Fruit fly (Drosophila melanogaster): ENCODE results near the gene CG15357.

CG15357 gene

DNA sequence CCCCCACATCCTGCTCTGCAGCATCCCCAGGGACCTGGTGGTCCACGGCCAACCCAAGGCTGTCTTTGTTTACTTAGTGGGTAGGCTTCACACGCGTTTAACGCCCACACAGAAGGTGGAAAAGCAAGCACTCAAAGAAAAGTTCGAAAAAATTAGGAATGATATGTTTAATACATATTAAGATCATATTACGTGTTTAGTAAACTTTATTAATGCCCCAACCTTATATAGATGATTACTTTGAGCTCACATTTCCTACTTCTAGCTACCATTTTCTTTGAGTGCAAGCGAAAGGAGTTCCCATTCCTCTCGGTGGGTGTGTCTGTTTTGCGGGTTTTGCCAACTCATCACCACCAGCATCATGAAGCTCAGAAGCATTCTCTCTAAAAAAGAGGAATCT, 13.9 kb upstream of the CG15357 start (continued):
- TF ChIP-seq tgo (GFP tag; IDR thresholded peaks at IDR 0.05): peak; percentile 52; the same call in 1 of the 3 replicates
- no peak for TF ChIP-seq tx (GFP tag; optimal IDR thresholded peaks at IDR 0.05)
- TF ChIP-seq slbo (GFP tag; IDR thresholded peaks at IDR 0.05): peak; percentile 27; the same call in 1 of the 2 replicates
- no peak for TF ChIP-seq cwo (GFP tag; optimal IDR thresholded peaks at IDR 0.05)
- no peak for TF ChIP-seq CG7745 (tag; optimal IDR thresholded peaks at IDR 0.05)
- peak; percentile 11 for TF ChIP-seq Oli (tag; optimal IDR thresholded peaks at IDR 0.05)
- TF ChIP-seq CrebB (tag; optimal IDR thresholded peaks at IDR 0.05): peak; percentile 4

DNA sequence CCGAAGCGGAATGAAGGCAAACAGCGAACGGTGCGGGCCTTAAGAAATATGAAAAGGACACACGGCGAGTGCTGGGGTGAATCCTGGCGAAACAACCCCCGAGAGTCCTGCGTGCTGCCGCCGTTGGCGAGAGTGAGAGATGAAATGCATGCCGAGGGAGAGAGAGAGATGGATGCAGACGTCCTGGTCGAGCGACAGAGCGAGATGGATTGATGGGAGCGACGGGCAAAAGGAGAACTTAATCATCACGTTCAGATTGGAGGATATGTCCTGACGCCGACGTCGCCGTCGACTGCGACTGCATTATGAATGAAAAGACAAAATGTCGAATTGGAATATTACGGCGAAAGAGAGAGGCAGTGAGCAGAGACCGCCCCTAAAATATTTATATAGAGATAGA, 9.0 kb upstream of the CG15357 start:
- TF ChIP-seq CG10321 (GFP tag; IDR thresholded peaks at IDR 0.05) (peak; percentile 88), chif (GFP tag; optimal IDR thresholded peaks at IDR 0.05) (peak in 1 of 2 experiments; percentile 5), ewg (GFP tag; optimal IDR thresholded peaks at IDR 0.05) (peak; percentile 65), slp2 (GFP tag; optimal IDR thresholded peaks at IDR 0.05) (no peak), crol (GFP tag; IDR thresholded peaks at IDR 0.05) (0 out of 2 replicates have a peak, but pooled peaks have one; percentile 14), pros (GFP tag; optimal IDR thresholded peaks at IDR 0.05) (peak; percentile 31), sens (GFP tag) (peak; percentile 34), Nf-YB (GFP tag; optimal IDR thresholded peaks at IDR 0.05) (peak; percentile 95), bbx (GFP tag; IDR thresholded peaks at IDR 0.05; ENCODE audit: partially characterized antibody) (0 out of 2 replicates have a peak, but pooled peaks have one; percentile 18), CG7786 (GFP tag; optimal IDR thresholded peaks at IDR 0.05) (no peak), Mes4 (GFP tag; optimal IDR thresholded peaks at IDR 0.05) (no peak), Eip74EF (GFP tag; optimal IDR thresholded peaks at IDR 0.05) (no peak), CG4360 (GFP tag; IDR thresholded peaks at IDR 0.05) (peak; percentile 50; the same call in 1 of the 2 replicates), seq (GFP tag; IDR thresholded peaks at IDR 0.05) (peak; percentile 96), sim (GFP tag; IDR thresholded peaks at IDR 0.05) (no peak), crp (GFP tag; optimal IDR thresholded peaks at IDR 0.05) (no peak), D (optimal IDR thresholded peaks at IDR 0.05) (peak; percentile 88), D (GFP tag; optimal IDR thresholded peaks at IDR 0.05) (no peak), tll (GFP tag; optimal IDR thresholded peaks at IDR 0.05) (peak in 1 of 2 experiments; percentile 48), danr (GFP tag; IDR thresholded peaks at IDR 0.05) (no peak), nerfin-1 (tag; optimal IDR thresholded peaks at IDR 0.05) (peak; percentile 10), kay (GFP tag; optimal IDR thresholded peaks at IDR 0.05) (no peak), gsb-n (tag; optimal IDR thresholded peaks at IDR 0.05) (peak; percentile 12), Adf1 (GFP tag; IDR thresholded peaks at IDR 0.05) (peak; percentile 92), grn (GFP tag; optimal IDR thresholded peaks at IDR 0.05) (no peak), CG16813 (GFP tag; IDR thresholded peaks at IDR 0.05; ENCODE audit: partially characterized antibody) (peak; percentile 33; the same call in 1 of the 3 replicates), Nf-YC (tag; optimal IDR thresholded peaks at IDR 0.05) (peak; percentile 96), cg (GFP tag; optimal IDR thresholded peaks at IDR 0.05) (peak; percentile 34), CG13775 (GFP tag; optimal IDR thresholded peaks at IDR 0.05) (no peak), Fer1 (GFP tag; optimal IDR thresholded peaks at IDR 0.05) (no peak), zen (tag; optimal IDR thresholded peaks at IDR 0.05) (peak; percentile 31), knrl (GFP tag; IDR thresholded peaks at IDR 0.05; ENCODE audit: partially characterized antibody) (0 out of 3 replicates have a peak, but pooled peaks have one; percentile 20), insv (GFP tag; optimal IDR thresholded peaks at IDR 0.05) (peak; percentile 69 to 96), CG7357 (GFP tag; IDR thresholded peaks at IDR 0.05) (no peak), Ptx1 (GFP tag; IDR thresholded peaks at IDR 0.05) (no peak), ttk (GFP tag; IDR thresholded peaks at IDR 0.05) (no peak), Bgb (GFP tag; IDR thresholded peaks at IDR 0.05; ENCODE audit: partially characterized antibody) (no peak), CG1832 (GFP tag; optimal IDR thresholded peaks at IDR 0.05) (peak; percentile 96), CG8478 (optimal IDR thresholded peaks at IDR 0.05) (peak; percentile 80), CG17829 (tag; optimal IDR thresholded peaks at IDR 0.05) (peak; percentile 4), ssp (GFP tag; IDR thresholded peaks at IDR 0.05) (no peak), CG2120 (GFP tag; optimal IDR thresholded peaks at IDR 0.05) (no peak)
